Fruit fly (Drosophila melanogaster): Measurements from ENCODE around the gene Actbeta.
A peak's percentile ranks its signal among the peaks of the same experiment; 100 is the strongest.

Actbeta gene

dm6 chr4:1031687-1032140 is 52.9 kb downstream of the Actbeta start, which contains the start of gene CG11076:
Gene CG11076 (minus strand): TSS chr4:1031757.
- TF ChIP-seq Pif1A (GFP tag; optimal IDR thresholded peaks at IDR 0.05), result peak; percentile 30
- no peak for TF ChIP-seq fd96Ca (GFP tag; IDR thresholded peaks at IDR 0.05)
- TF ChIP-seq CG13204 (GFP tag; optimal IDR thresholded peaks at IDR 0.05), result no peak
- TF ChIP-seq Pif1B (GFP tag; optimal IDR thresholded peaks at IDR 0.05), result peak; percentile 28
- TF ChIP-seq CG34367 (tag; optimal IDR thresholded peaks at IDR 0.05), result no peak
- TF ChIP-seq D1 (tag; optimal IDR thresholded peaks at IDR 0.05), result peak; percentile 81
- TF ChIP-seq CG12605 (GFP tag; IDR thresholded peaks at IDR 0.05), result no peak
- TF ChIP-seq CG8301 (tag; optimal IDR thresholded peaks at IDR 0.05), result no peak
- no peak for TF ChIP-seq CG8159 (tag; optimal IDR thresholded peaks at IDR 0.05)
- no peak for TF ChIP-seq CG14655 (GFP tag; optimal IDR thresholded peaks at IDR 0.05)
- no peak for TF ChIP-seq CG15710 (tag; optimal IDR thresholded peaks at IDR 0.05)
- no peak for TF ChIP-seq CG9948 (tag; optimal IDR thresholded peaks at IDR 0.05)
- no peak for TF ChIP-seq CG4496 (GFP tag; IDR thresholded peaks at IDR 0.05)
- TF ChIP-seq Snoo (tag; optimal IDR thresholded peaks at IDR 0.05), result peak; percentile 2
- no peak for TF ChIP-seq CG17806 (tag; optimal IDR thresholded peaks at IDR 0.05)

dm6 chr4:1031137-1031536 is 53.5 kb downstream of the Actbeta start, which contains the start of gene ATPsynbeta:
Gene ATPsynbeta (plus strand): TSS chr4:1031484.
- no peak for TF ChIP-seq fd96Ca (GFP tag; IDR thresholded peaks at IDR 0.05)
- no peak for TF ChIP-seq EcR (GFP tag; optimal IDR thresholded peaks at IDR 0.05)
- no peak for TF ChIP-seq CG13204 (GFP tag; optimal IDR thresholded peaks at IDR 0.05)
- no peak for TF ChIP-seq Pif1B (GFP tag; optimal IDR thresholded peaks at IDR 0.05)
- no peak for TF ChIP-seq CG8159 (tag; optimal IDR thresholded peaks at IDR 0.05)
- TF ChIP-seq gl (tag; optimal IDR thresholded peaks at IDR 0.05), result no peak
- TF ChIP-seq CG32121 (GFP tag; IDR thresholded peaks at IDR 0.05), result no peak
- no peak for TF ChIP-seq CG14655 (GFP tag; optimal IDR thresholded peaks at IDR 0.05)
- no peak for TF ChIP-seq CG17806 (tag; optimal IDR thresholded peaks at IDR 0.05)
- no peak for TF ChIP-seq Snoo (tag; optimal IDR thresholded peaks at IDR 0.05)
- TF ChIP-seq CG4496 (GFP tag; IDR thresholded peaks at IDR 0.05), result no peak
- TF ChIP-seq CG12605 (GFP tag; IDR thresholded peaks at IDR 0.05), result no peak
- TF ChIP-seq D1 (tag; optimal IDR thresholded peaks at IDR 0.05), result no peak
- no peak for TF ChIP-seq CG8301 (tag; optimal IDR thresholded peaks at IDR 0.05)
- no peak for TF ChIP-seq CG15710 (tag; optimal IDR thresholded peaks at IDR 0.05)
- TF ChIP-seq CG9948 (tag; optimal IDR thresholded peaks at IDR 0.05), result no peak
- no peak for TF ChIP-seq CG10348 (GFP tag; IDR thresholded peaks at IDR 0.05)
- no peak for TF ChIP-seq rn (GFP tag; IDR thresholded peaks at IDR 0.05)
- no peak for TF ChIP-seq Pif1A (GFP tag; optimal IDR thresholded peaks at IDR 0.05)

- no peak for TF ChIP-seq CG32121 (GFP tag; IDR thresholded peaks at IDR 0.05)
- no peak for TF ChIP-seq CG13204 (GFP tag; optimal IDR thresholded peaks at IDR 0.05)
- TF ChIP-seq fd96Ca (GFP tag; IDR thresholded peaks at IDR 0.05), result no peak
- no peak for TF ChIP-seq Snoo (tag; optimal IDR thresholded peaks at IDR 0.05)
- TF ChIP-seq CG10348 (GFP tag; IDR thresholded peaks at IDR 0.05), result no peak
- no peak for TF ChIP-seq CG17806 (tag; optimal IDR thresholded peaks at IDR 0.05)
- no peak for TF ChIP-seq Pif1B (GFP tag; optimal IDR thresholded peaks at IDR 0.05)
- peak; percentile 9 for TF ChIP-seq CG8159 (tag; optimal IDR thresholded peaks at IDR 0.05)
- no peak for TF ChIP-seq CG8301 (tag; optimal IDR thresholded peaks at IDR 0.05)
- no peak for TF ChIP-seq CG34367 (tag; optimal IDR thresholded peaks at IDR 0.05)
- TF ChIP-seq rn (GFP tag; IDR thresholded peaks at IDR 0.05), result no peak
- peak; percentile 18 for TF ChIP-seq CG15710 (tag; optimal IDR thresholded peaks at IDR 0.05)
- TF ChIP-seq Pif1A (GFP tag; optimal IDR thresholded peaks at IDR 0.05), result no peak
- no peak for TF ChIP-seq CG12605 (GFP tag; IDR thresholded peaks at IDR 0.05)
- TF ChIP-seq gl (tag; optimal IDR thresholded peaks at IDR 0.05), result no peak
- TF ChIP-seq CG9948 (tag; optimal IDR thresholded peaks at IDR 0.05), result peak; percentile 18
- TF ChIP-seq Ets98B (GFP tag; IDR thresholded peaks at IDR 0.05), result no peak
- no peak for TF ChIP-seq CG4496 (GFP tag; IDR thresholded peaks at IDR 0.05)
- no peak for TF ChIP-seq EcR (GFP tag; optimal IDR thresholded peaks at IDR 0.05)
- no peak for TF ChIP-seq CG14655 (GFP tag; optimal IDR thresholded peaks at IDR 0.05)
Observed at dm6 chr4:1030692-1031110, 53.9 kb downstream of the Actbeta start.

dm6 chr4:1029198-1029795 is 55.3 kb downstream of the Actbeta start, which contains the start of gene Mpv17:
Gene Mpv17 (minus strand): TSS chr4:1029361.
- TF ChIP-seq Pif1B (GFP tag; optimal IDR thresholded peaks at IDR 0.05) (peak; percentile 20), CG10348 (GFP tag; IDR thresholded peaks at IDR 0.05) (no peak)

Data from whole organism, pupa.